Fruit fly (Drosophila melanogaster) whole organism, embryonic: ENCODE measurements around the gene Vps2.
A peak's percentile ranks its signal among the peaks of the same experiment; 100 is the strongest.

Experiments used
- Asciz ChIP-seq: fragments of 200-800 bp; sonication (Bioruptor generic); optimal IDR thresholded peaks from 2 replicates; lab custom pipeline; 2017; ENCODE audit warnings: missing biosample characterization, mild to moderate bottlenecking, missing genetic modification characterization, missing genetic modification reagents
- B-H1 ChIP-seq: fragments of 200-800 bp; sonication (Bioruptor generic); IDR thresholded peaks from 3 replicates; pipeline ENCODE4 v1.3.6; 2022; ENCODE audit warnings: missing biosample characterization, missing genetic modification characterization
- C15 ChIP-seq: fragments of 200-800 bp; sonication (Bioruptor generic); IDR thresholded peaks from 3 replicates; pipeline ENCODE4 v1.3.6; 2022; ENCODE audit warnings: missing biosample characterization, missing genetic modification characterization
- CG10274 ChIP-seq: fragments of 200-800 bp; sonication (Bioruptor generic); optimal IDR thresholded peaks from 3 replicates; lab custom pipeline; 2017; ENCODE audit warnings: missing biosample characterization, mild to moderate bottlenecking, missing genetic modification characterization
- CG10462 ChIP-seq: fragments of 200-800 bp; sonication (Bioruptor generic); optimal IDR thresholded peaks from 2 replicates; lab custom pipeline; 2016; ENCODE audit warnings: missing biosample characterization, missing genetic modification characterization
- CG12071 ChIP-seq: fragments of 200-800 bp; sonication (Bioruptor generic); optimal IDR thresholded peaks from 3 replicates; lab custom pipeline; 2018; ENCODE audit warnings: missing biosample characterization, mild to moderate bottlenecking, missing genetic modification characterization
- CG13287 ChIP-seq: fragments of 200-800 bp; sonication (Bioruptor generic); IDR thresholded peaks from 2 replicates; pipeline ENCODE4 v1.3.6; 2022; ENCODE audit warnings: missing biosample characterization, missing genetic modification characterization; ENCODE audit not compliant: partially characterized antibody
- CG14050 ChIP-seq: fragments of 200-800 bp; sonication (Bioruptor generic); IDR thresholded peaks from 3 replicates; pipeline ENCODE4 v1.3.6; 2022; ENCODE audit warnings: missing biosample characterization, missing genetic modification characterization
- CG15601 ChIP-seq: fragments of 200-800 bp; sonication (Bioruptor generic); optimal IDR thresholded peaks from 3 replicates; lab custom pipeline; 2019; ENCODE audit warnings: missing biosample characterization, mild to moderate bottlenecking, missing genetic modification characterization, moderate library complexity
- CG17829 ChIP-seq: fragments of 200-800 bp; optimal IDR thresholded peaks from 2 replicates; lab custom pipeline; 2019; ENCODE audit warnings: missing biosample characterization, mild to moderate bottlenecking, missing genetic modification characterization, moderate library complexity
- CG2678 ChIP-seq: fragments of 200-800 bp; sonication (Bioruptor generic); optimal IDR thresholded peaks from 3 replicates; lab custom pipeline; 2019; ENCODE audit warnings: missing biosample characterization, mild to moderate bottlenecking, missing genetic modification characterization, moderate library complexity
- CG30431 ChIP-seq: fragments of 200-800 bp; sonication (Bioruptor generic); optimal IDR thresholded peaks from 2 replicates; lab custom pipeline; 2017; ENCODE audit warnings: missing biosample characterization, missing genetic modification characterization
- CG31441 ChIP-seq: fragments of 200-800 bp; sonication (Bioruptor generic); IDR thresholded peaks from 2 replicates; pipeline ENCODE4 v1.3.6; 2022; ENCODE audit warnings: missing biosample characterization, missing genetic modification characterization
- CG33213 ChIP-seq: fragments of 200-800 bp; sonication (Bioruptor generic); optimal IDR thresholded peaks from 3 replicates; lab custom pipeline; 2016; ENCODE audit warnings: missing biosample characterization, missing genetic modification characterization
- CG6175 ChIP-seq: fragments of 200-800 bp; sonication (Bioruptor generic); IDR thresholded peaks from 3 replicates; pipeline ENCODE4 v1.3.6; 2022; ENCODE audit warnings: missing biosample characterization, missing genetic modification characterization
- CG6854 ChIP-seq: fragments of 200-800 bp; sonication (Bioruptor generic); optimal IDR thresholded peaks from 3 replicates; lab custom pipeline; 2017; ENCODE audit warnings: missing biosample characterization, mild to moderate bottlenecking, missing genetic modification characterization
- CG7963 ChIP-seq: fragments of 200-800 bp; sonication (Bioruptor generic); IDR thresholded peaks from 3 replicates; pipeline ENCODE4 v1.3.6; 2022; ENCODE audit warnings: missing biosample characterization, missing genetic modification characterization; ENCODE audit not compliant: partially characterized antibody
- CG8290 ChIP-seq, 3 experiments: fragments of 200-800 bp; sonication (Bioruptor generic); optimal IDR thresholded peaks; 2 replicates each; lab custom pipeline; 2016 to 2019; ENCODE audit warnings: missing biosample characterization in 3 of 3, missing genetic modification characterization in 3 of 3, mild to moderate bottlenecking in 2 of 3, moderate library complexity in 1 of 3
- CHES-1-like ChIP-seq: fragments of 200-800 bp; sonication (Bioruptor generic); optimal IDR thresholded peaks from 2 replicates; lab custom pipeline; 2016; ENCODE audit warnings: missing biosample characterization, missing genetic modification characterization
- Doc3 ChIP-seq: fragments of 200-800 bp; sonication (Bioruptor generic); IDR thresholded peaks from 3 replicates; pipeline ENCODE4 v1.3.6; 2022; ENCODE audit warnings: missing biosample characterization, missing genetic modification characterization; ENCODE audit not compliant: partially characterized antibody
- Eip74EF ChIP-seq, 2 experiments: fragments of 200-800 bp in 1 of 2; fragments of >200 bp in 1 of 2; sonication (Bioruptor generic) in 1 of 2; optimal IDR thresholded peaks; 2 replicates each; lab custom pipeline; 2017 to 2019; ENCODE audit warnings: missing biosample characterization in 2 of 2, missing genetic modification characterization in 2 of 2, mild to moderate bottlenecking in 1 of 2, moderate library complexity in 1 of 2
- GATAe ChIP-seq: fragments of 200-800 bp; sonication (Bioruptor generic); conservative IDR thresholded peaks from 2 replicates; pipeline ENCODE4 v1.3.6; 2022; ENCODE audit warnings: missing biosample characterization, missing genetic modification characterization
- Hr3 ChIP-seq: fragments of 200-800 bp; sonication (Bioruptor generic); optimal IDR thresholded peaks from 3 replicates; lab custom pipeline; 2016; ENCODE audit warnings: missing biosample characterization, missing genetic modification characterization
- Lim3 ChIP-seq: fragments of 200-800 bp; sonication (Bioruptor generic); IDR thresholded peaks from 2 replicates; pipeline ENCODE4 v1.3.6; 2022; ENCODE audit warnings: missing biosample characterization, missing genetic modification characterization
- MESR4 ChIP-seq: fragments of 200-800 bp; sonication (Bioruptor generic); optimal IDR thresholded peaks from 2 replicates; lab custom pipeline; 2018; ENCODE audit warnings: missing biosample characterization, mild to moderate bottlenecking, missing genetic modification characterization, moderate library complexity
- Max ChIP-seq: fragments of 200-800 bp; sonication (Bioruptor generic); optimal IDR thresholded peaks from 2 replicates; lab custom pipeline; 2016; ENCODE audit warnings: missing biosample characterization, mild to moderate bottlenecking, missing genetic modification characterization
- NC2α ChIP-seq: fragments of 200-800 bp; sonication (Bioruptor generic); optimal IDR thresholded peaks from 2 replicates; lab custom pipeline; 2016; ENCODE audit warnings: missing biosample characterization, missing genetic modification characterization
- NC2β ChIP-seq: fragments of 200-800 bp; sonication (Bioruptor generic); optimal IDR thresholded peaks from 2 replicates; lab custom pipeline; 2016; ENCODE audit warnings: missing biosample characterization, missing genetic modification characterization
- Side ChIP-seq: fragments of 200-800 bp; sonication (Bioruptor generic); optimal IDR thresholded peaks from 2 replicates; lab custom pipeline; 2016; ENCODE audit warnings: missing biosample characterization, missing genetic modification characterization
- Tbp ChIP-seq: fragments of >200 bp; optimal IDR thresholded peaks from 2 replicates; lab custom pipeline; 2018; ENCODE audit warnings: missing biosample characterization, missing genetic modification characterization
- br ChIP-seq: fragments of >200 bp; optimal IDR thresholded peaks from 2 replicates; lab custom pipeline; 2017
- cg ChIP-seq: fragments of 200-800 bp; sonication (Bioruptor generic); optimal IDR thresholded peaks from 3 replicates; lab custom pipeline; 2019; ENCODE audit warnings: missing biosample characterization, mild to moderate bottlenecking, missing genetic modification characterization, moderate library complexity
- crol ChIP-seq: fragments of 200-800 bp; sonication (Bioruptor generic); IDR thresholded peaks from 2 replicates; pipeline ENCODE4 v1.3.6; 2022; ENCODE audit warnings: missing biosample characterization, missing genetic modification characterization
- da ChIP-seq: fragments of 200-800 bp; sonication (Bioruptor generic); optimal IDR thresholded peaks from 2 replicates; lab custom pipeline; 2016; ENCODE audit warnings: missing biosample characterization, missing genetic modification characterization
- esg ChIP-seq: fragments of 200-800 bp; sonication (Bioruptor generic); conservative IDR thresholded peaks from 2 replicates; pipeline ENCODE4 v1.3.6; 2022; ENCODE audit warnings: missing biosample characterization, missing genetic modification characterization
- ftz-f1 ChIP-seq: fragments of 200-800 bp; sonication (Bioruptor generic); optimal IDR thresholded peaks from 2 replicates; lab custom pipeline; 2016; ENCODE audit warnings: missing biosample characterization, missing genetic modification characterization
- lov ChIP-seq, 2 experiments: fragments of 200-800 bp in 1 of 2; fragments of >200 bp in 1 of 2; sonication (Bioruptor generic) in 1 of 2; IDR thresholded peaks in 1 of 2; optimal IDR thresholded peaks in 1 of 2; 2 replicates in 1 of 2; 3 replicates in 1 of 2; pipeline versions ENCODE4 v1.3.6 to Lab custom; 2017 to 2022; ENCODE audit warnings: missing biosample characterization in 1 of 2, missing genetic modification characterization in 1 of 2
- maf-S ChIP-seq: fragments of 200-800 bp; sonication (Bioruptor generic); optimal IDR thresholded peaks from 2 replicates; lab custom pipeline; 2016; ENCODE audit warnings: missing biosample characterization, missing genetic modification characterization
- nmo ChIP-seq: fragments of 200-800 bp; sonication (Bioruptor generic); optimal IDR thresholded peaks from 2 replicates; lab custom pipeline; 2018; ENCODE audit warnings: missing biosample characterization, mild to moderate bottlenecking, missing genetic modification characterization, moderate library complexity
- oc ChIP-seq: fragments of 200-800 bp; sonication (Bioruptor generic); optimal IDR thresholded peaks from 2 replicates; lab custom pipeline; 2018; ENCODE audit warnings: missing biosample characterization, mild to moderate bottlenecking, missing genetic modification characterization, moderate library complexity
- phol ChIP-seq: fragments of 200-800 bp; sonication (Bioruptor generic); optimal IDR thresholded peaks from 3 replicates; lab custom pipeline; 2018; ENCODE audit warnings: missing biosample characterization, mild to moderate bottlenecking, missing genetic modification characterization, moderate library complexity
- sc ChIP-seq, 3 experiments: fragments of >200 bp in 2 of 3; fragments of 200-800 bp in 1 of 3; sonication (Bioruptor generic) in 1 of 3; optimal IDR thresholded peaks; 2 replicates in 2 of 3; 3 replicates in 1 of 3; lab custom pipeline; 2017; ENCODE audit warnings: mild to moderate bottlenecking in 1 of 3, missing biosample characterization in 1 of 3, missing genetic modification characterization in 1 of 3, missing genetic modification reagents in 1 of 3
- scrt ChIP-seq: fragments of 200-800 bp; sonication (Bioruptor generic); optimal IDR thresholded peaks from 2 replicates; lab custom pipeline; 2018; ENCODE audit warnings: missing biosample characterization, mild to moderate bottlenecking, missing genetic modification characterization, moderate library complexity
- slou ChIP-seq: fragments of 200-800 bp; sonication (Bioruptor generic); optimal IDR thresholded peaks from 3 replicates; lab custom pipeline; 2016; ENCODE audit warnings: missing biosample characterization, missing genetic modification characterization
- slp2 ChIP-seq: fragments of 200-800 bp; sonication (Bioruptor generic); optimal IDR thresholded peaks from 2 replicates; lab custom pipeline; 2016; ENCODE audit warnings: missing biosample characterization, missing genetic modification characterization
- sqz ChIP-seq: fragments of 200-800 bp; sonication (Bioruptor generic); optimal IDR thresholded peaks from 3 replicates; lab custom pipeline; 2018; ENCODE audit warnings: missing biosample characterization, mild to moderate bottlenecking, missing genetic modification characterization
- tll ChIP-seq, 2 experiments: fragments of 200-800 bp in 1 of 2; fragments of >200 bp in 1 of 2; sonication (Bioruptor generic) in 1 of 2; optimal IDR thresholded peaks; 2 replicates each; lab custom pipeline; 2017 to 2019; ENCODE audit warnings: missing biosample characterization in 2 of 2, missing genetic modification characterization in 2 of 2, mild to moderate bottlenecking in 1 of 2, moderate library complexity in 1 of 2
- twi ChIP-seq: fragments of 200-800 bp; optimal IDR thresholded peaks from 2 replicates; lab custom pipeline; 2019; ENCODE audit warnings: missing biosample characterization, mild to moderate bottlenecking, missing genetic modification characterization, moderate library complexity

Gene Vps2

DNA sequence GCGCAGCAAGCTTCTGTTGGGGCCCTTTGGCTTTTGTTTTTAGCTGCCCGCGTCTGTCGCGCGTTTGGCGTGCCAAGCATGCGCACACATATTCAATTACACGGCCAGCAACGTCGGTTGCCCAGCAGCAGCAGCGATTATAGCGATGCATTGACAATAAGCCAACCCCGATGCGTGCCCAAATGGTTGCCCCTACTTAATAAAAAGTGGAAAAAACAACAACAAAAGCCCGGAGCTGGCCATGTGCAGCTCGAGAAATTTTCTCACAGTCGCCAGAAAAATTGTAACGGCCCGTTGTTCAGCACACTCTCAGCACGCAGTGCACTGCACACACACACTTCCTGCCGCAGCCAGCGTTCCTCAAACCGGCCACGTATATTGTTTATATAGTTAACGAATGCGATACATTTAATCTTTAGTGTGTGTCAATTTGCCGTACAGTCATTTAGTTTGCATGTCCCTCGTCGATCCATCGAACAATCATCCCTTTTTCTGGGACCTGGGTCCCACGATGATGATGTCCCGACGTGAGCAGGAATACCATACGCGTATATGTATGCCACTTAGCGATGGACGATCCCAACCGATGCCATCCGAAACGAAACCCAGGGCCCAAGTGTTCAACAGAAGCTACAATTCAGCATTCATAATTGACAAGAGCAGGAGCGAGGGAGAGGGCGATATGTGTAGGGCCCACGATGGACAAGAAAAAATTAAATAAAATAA lies 17.8 kb upstream of the Vps2 start (continued):
- TF ChIP-seq phol (tag; lab: Kevin White, UChicago) (no peak), NC2α (GFP tag; lab: Kevin White, UChicago) (no peak), tll (GFP tag; optimal IDR thresholded peaks at IDR 0.05; lab: Kevin White, UChicago) (peak in 1 of 2 experiments; percentile 38), Max (GFP tag; lab: Kevin White, UChicago) (no peak), CG2678 (tag; lab: Kevin White, UChicago) (no peak), CG10274 (GFP tag; lab: Kevin White, UChicago) (no peak), CG17829 (peak; percentile 6), sqz (GFP tag; lab: Kevin White, UChicago) (peak; percentile 67), B-H1 (GFP tag; lab: Robert Waterston, UW) (no peak), oc (tag; lab: Kevin White, UChicago) (peak; percentile 1), GATAe (no peak), CHES-1-like (GFP tag; lab: Kevin White, UChicago) (no peak), CG7963 (peak; percentile 40; the same call in 1 of the 3 replicates), CG33213 (GFP tag; lab: Kevin White, UChicago) (no peak), CG6175 (GFP tag; lab: Robert Waterston, UW) (no peak), C15 (GFP tag; lab: Robert Waterston, UW) (no peak), CG15601 (tag; lab: Kevin White, UChicago) (no peak), Eip74EF (GFP tag; optimal IDR thresholded peaks at IDR 0.05; lab: Kevin White, UChicago) (no peak), Tbp (GFP tag; lab: Kevin White, UChicago) (no peak), CG31441 (GFP tag; lab: Robert Waterston, UW) (no peak), sc (optimal IDR thresholded peaks at IDR 0.05; lab: Kevin White, UChicago) (no peak), sc (GFP tag; optimal IDR thresholded peaks at IDR 0.05; lab: Kevin White, UChicago) (peak; percentile 15), Lim3 (GFP tag; lab: Robert Waterston, UW) (no peak), CG12071 (GFP tag; lab: Kevin White, UChicago) (no peak), ftz-f1 (GFP tag; lab: Kevin White, UChicago) (no peak), CG30431 (GFP tag; lab: Kevin White, UChicago) (no peak), twi (tag; lab: Kevin White, UChicago) (peak; percentile 85), NC2β (GFP tag; lab: Kevin White, UChicago) (no peak), lov (optimal IDR thresholded peaks at IDR 0.05; lab: Kevin White, UChicago) (no peak), lov (GFP tag; IDR thresholded peaks at IDR 0.05; lab: Robert Waterston, UW) (peak; percentile 37; the same call in 1 of the 3 replicates), Doc3 (GFP tag; lab: Robert Waterston, UW) (no peak), cg (GFP tag; lab: Kevin White, UChicago) (peak; percentile 51), Hr3 (GFP tag; lab: Kevin White, UChicago) (no peak), crol (GFP tag; lab: Robert Waterston, UW) (no peak), Asciz (GFP tag; lab: Kevin White, UChicago) (no peak), CG10462 (GFP tag; lab: Kevin White, UChicago) (no peak), scrt (GFP tag; lab: Kevin White, UChicago) (no peak), slou (GFP tag; lab: Kevin White, UChicago) (no peak), br (lab: Kevin White, UChicago) (no peak), esg (GFP tag; lab: Robert Waterston, UW) (no peak), MESR4 (GFP tag; lab: Kevin White, UChicago) (no peak), CG14050 (GFP tag; lab: Robert Waterston, UW) (no peak), Side (no peak), CG8290 (GFP tag; optimal IDR thresholded peaks at IDR 0.05; lab: Kevin White, UChicago) (no peak), CG8290 (tag; optimal IDR thresholded peaks at IDR 0.05; lab: Kevin White, UChicago) (no peak), nmo (no peak), slp2 (no peak), maf-S (no peak), da (peak; percentile 20), CG6854 (GFP tag; lab: Kevin White, UChicago) (no peak), CG13287 (GFP tag; lab: Robert Waterston, UW) (no peak)
